Fruit fly (Drosophila melanogaster): ENCODE results near the gene Sirt1.
A peak's percentile ranks its signal among the peaks of the same experiment; 100 is the strongest.

Gene Sirt1

dm6 chr2L:13176701-13177249 is 11.4 kb downstream of the Sirt1 start, which contains the start of the genes Sfmbt and CG5439 (continued):
- TF ChIP-seq Hr3 (GFP tag; optimal IDR thresholded peaks at IDR 0.05): peak; percentile 89
- no peak for TF ChIP-seq org-1 (GFP tag; optimal IDR thresholded peaks at IDR 0.05)
- no peak for TF ChIP-seq CG7745 (tag; optimal IDR thresholded peaks at IDR 0.05)
- no peak for TF ChIP-seq nau (GFP tag; optimal IDR thresholded peaks at IDR 0.05)
- peak; percentile 29 for TF ChIP-seq corto (GFP tag; optimal IDR thresholded peaks at IDR 0.05)
- no peak for TF ChIP-seq CG15073 (GFP tag; optimal IDR thresholded peaks at IDR 0.05)
- TF ChIP-seq TFAM (GFP tag; optimal IDR thresholded peaks at IDR 0.05): no peak
- 0 out of 3 replicates have a peak, but pooled peaks have one; percentile 38 for TF ChIP-seq mld (GFP tag; IDR thresholded peaks at IDR 0.05; ENCODE audit: partially characterized antibody)
- TF ChIP-seq bcd (GFP tag; optimal IDR thresholded peaks at IDR 0.05): no peak
- peak; percentile 74 for TF ChIP-seq NfI (GFP tag; optimal IDR thresholded peaks at IDR 0.05)
- peak in 1 of 2 experiments; percentile 75 for TF ChIP-seq Hr51 (GFP tag; optimal IDR thresholded peaks at IDR 0.05)
- peak; percentile 72 for TF ChIP-seq CG8944 (GFP tag; optimal IDR thresholded peaks at IDR 0.05)
- TF ChIP-seq CG31224 (GFP tag; IDR thresholded peaks at IDR 0.05): peak; percentile 40; the same call in 1 of the 2 replicates
- TF ChIP-seq ham (GFP tag; IDR thresholded peaks at IDR 0.05): no peak
- TF ChIP-seq aop (GFP tag; IDR thresholded peaks at IDR 0.05): no peak
- peak; percentile 79 for TF ChIP-seq grau (tag; optimal IDR thresholded peaks at IDR 0.05)
- no peak for TF ChIP-seq CG17568 (GFP tag; optimal IDR thresholded peaks at IDR 0.05)
- peak; percentile 76 for TF ChIP-seq psq (GFP tag; optimal IDR thresholded peaks at IDR 0.05)
- TF ChIP-seq ash1 (GFP tag; optimal IDR thresholded peaks at IDR 0.05): no peak
- no peak for TF ChIP-seq dati (GFP tag; IDR thresholded peaks at IDR 0.05)
- TF ChIP-seq dysf (GFP tag; IDR thresholded peaks at IDR 0.05): peak; percentile 74
- no peak for TF ChIP-seq hth (optimal IDR thresholded peaks at IDR 0.05)
- TF ChIP-seq D19B (GFP tag; optimal IDR thresholded peaks at IDR 0.05): no peak
- TF ChIP-seq CG10979 (tag; optimal IDR thresholded peaks at IDR 0.05): peak; percentile 62
- peak; percentile 52 for TF ChIP-seq CG31388 (GFP tag; optimal IDR thresholded peaks at IDR 0.05)
- no peak for TF ChIP-seq CG31365 (tag; optimal IDR thresholded peaks at IDR 0.05)
- TF ChIP-seq ro (GFP tag; IDR thresholded peaks at IDR 0.05): no peak
- TF ChIP-seq CG6175 (GFP tag; IDR thresholded peaks at IDR 0.05): peak; percentile 50; the same call in 1 of the 3 replicates
- TF ChIP-seq CG10267 (tag; optimal IDR thresholded peaks at IDR 0.05): peak; percentile 97
- peak; percentile 53 for TF ChIP-seq amos (GFP tag; IDR thresholded peaks at IDR 0.05; ENCODE audit: partially characterized antibody)
- TF ChIP-seq CG11696 (GFP tag; IDR thresholded peaks at IDR 0.05): no peak
- TF ChIP-seq CG8281 (tag; optimal IDR thresholded peaks at IDR 0.05): no peak
- TF ChIP-seq CG3995 (GFP tag; optimal IDR thresholded peaks at IDR 0.05): peak; percentile 100
- TF ChIP-seq Sry-β (GFP tag; optimal IDR thresholded peaks at IDR 0.05): peak; percentile 80
- TF ChIP-seq eve (GFP tag; optimal IDR thresholded peaks at IDR 0.05): no peak
- no peak for TF ChIP-seq ftz-f1 (GFP tag; optimal IDR thresholded peaks at IDR 0.05)
- peak; percentile 90 for TF ChIP-seq ewg (GFP tag; optimal IDR thresholded peaks at IDR 0.05)
- TF ChIP-seq fu2 (GFP tag; optimal IDR thresholded peaks at IDR 0.05): peak; percentile 88
- no peak for TF ChIP-seq B-H2 (GFP tag; optimal IDR thresholded peaks at IDR 0.05)
- TF ChIP-seq caup (GFP tag; optimal IDR thresholded peaks at IDR 0.05; ENCODE audit: severe bottlenecking): no peak
- TF ChIP-seq odd (GFP tag; optimal IDR thresholded peaks at IDR 0.05): no peak
- peak; percentile 52 for TF ChIP-seq CG32772 (GFP tag; IDR thresholded peaks at IDR 0.05)
- TF ChIP-seq CG9609 (GFP tag; optimal IDR thresholded peaks at IDR 0.05): peak; percentile 78
- TF ChIP-seq yki (optimal IDR thresholded peaks at IDR 0.05): no peak
- no peak for TF ChIP-seq tna (GFP tag; IDR thresholded peaks at IDR 0.05; ENCODE audit: partially characterized antibody)
- TF ChIP-seq hkb (optimal IDR thresholded peaks at IDR 0.05): peak; percentile 60
- TF ChIP-seq hkb (GFP tag; IDR thresholded peaks at IDR 0.05): peak; percentile 31; the same call in 1 of the 2 replicates
- peak in 1 of 3 experiments; percentile 30 for TF ChIP-seq Stat92E (GFP tag; optimal IDR thresholded peaks at IDR 0.05)
- TF ChIP-seq Oaz (GFP tag; IDR thresholded peaks at IDR 0.05): peak; percentile 9; the same call in 1 of the 2 replicates
- peak; percentile 48 for TF ChIP-seq Dp (GFP tag; optimal IDR thresholded peaks at IDR 0.05)

All from whole organism, embryonic.